Fruit fly (Drosophila melanogaster): ENCODE measurements around the gene CG5478.

Gene CG5478

dm6 chr3R:15901097-15901709 lies 32.3 kb downstream of the CG5478 start:
- TF ChIP-seq CG6163 (GFP tag; IDR thresholded peaks at IDR 0.05): peak; percentile 88
- peak; percentile 87 for TF ChIP-seq CG8119 (GFP tag; IDR thresholded peaks at IDR 0.05)
- TF ChIP-seq Gug (GFP tag; IDR thresholded peaks at IDR 0.05): peak; percentile 75
- TF ChIP-seq CG11294 (GFP tag; IDR thresholded peaks at IDR 0.05): peak; percentile 71
- TF ChIP-seq eg (GFP tag; IDR thresholded peaks at IDR 0.05): peak; percentile 91
- TF ChIP-seq CG15336 (GFP tag; IDR thresholded peaks at IDR 0.05): peak; percentile 89

- TF ChIP-seq net (GFP tag; optimal IDR thresholded peaks at IDR 0.05): peak; percentile 58
- no peak for TF ChIP-seq fkh (GFP tag; optimal IDR thresholded peaks at IDR 0.05)
- TF ChIP-seq CG10669 (GFP tag; optimal IDR thresholded peaks at IDR 0.05): peak; percentile 72
- TF ChIP-seq svp (GFP tag): peak; percentile 75
- peak; percentile 71 for TF ChIP-seq Eip75B (GFP tag; optimal IDR thresholded peaks at IDR 0.05)
- TF ChIP-seq CG1621 (tag; optimal IDR thresholded peaks at IDR 0.05): peak; percentile 68
- peak; percentile 75 for TF ChIP-seq CG3919 (GFP tag; optimal IDR thresholded peaks at IDR 0.05)
- peak; percentile 66 for TF ChIP-seq Hr39 (GFP tag; optimal IDR thresholded peaks at IDR 0.05)
- peak; percentile 55 for TF ChIP-seq CG6808 (GFP tag; optimal IDR thresholded peaks at IDR 0.05)
- TF ChIP-seq Met (GFP tag; optimal IDR thresholded peaks at IDR 0.05): peak; percentile 68
- TF ChIP-seq CG32006 (GFP tag; optimal IDR thresholded peaks at IDR 0.05): peak; percentile 69
- TF ChIP-seq fd59A (GFP tag; optimal IDR thresholded peaks at IDR 0.05): peak; percentile 41
- peak; percentile 57 for TF ChIP-seq CG6792 (GFP tag; optimal IDR thresholded peaks at IDR 0.05)
- no peak for TF ChIP-seq fd85E (GFP tag; optimal IDR thresholded peaks at IDR 0.05)
- TF ChIP-seq CG9139 (GFP tag; optimal IDR thresholded peaks at IDR 0.05): peak; percentile 42
- TF ChIP-seq topi (GFP tag; optimal IDR thresholded peaks at IDR 0.05): peak; percentile 58
- peak; percentile 90 for TF ChIP-seq Eip78C (GFP tag)
- TF ChIP-seq achi (GFP tag; optimal IDR thresholded peaks at IDR 0.05): peak; percentile 60
- no peak for TF ChIP-seq Eip93F (GFP tag; optimal IDR thresholded peaks at IDR 0.05)
- peak; percentile 4 for TF ChIP-seq dac (GFP tag; optimal IDR thresholded peaks at IDR 0.05)
- peak; percentile 41 to 59 for TF ChIP-seq salr (GFP tag; optimal IDR thresholded peaks at IDR 0.05)
- TF ChIP-seq CG11762 (GFP tag; optimal IDR thresholded peaks at IDR 0.05; ENCODE audit: insufficient read depth): peak; percentile 50
- peak; percentile 37 for TF ChIP-seq Lpt (GFP tag; optimal IDR thresholded peaks at IDR 0.05)
- TF ChIP-seq acj6 (GFP tag; optimal IDR thresholded peaks at IDR 0.05): peak; percentile 67
- TF ChIP-seq Blimp-1 (GFP tag; optimal IDR thresholded peaks at IDR 0.05): no peak
- peak; percentile 56 for TF ChIP-seq CG7368 (GFP tag; optimal IDR thresholded peaks at IDR 0.05)
- peak; percentile 31 for TF ChIP-seq CG34406 (GFP tag; optimal IDR thresholded peaks at IDR 0.05)
- TF ChIP-seq CG8632 (GFP tag; optimal IDR thresholded peaks at IDR 0.05): peak; percentile 43
- peak; percentile 33 for TF ChIP-seq CG6276 (GFP tag; optimal IDR thresholded peaks at IDR 0.05)
- peak; percentile 36 for TF ChIP-seq Sox15 (GFP tag; optimal IDR thresholded peaks at IDR 0.05)
- TF ChIP-seq esn (GFP tag; optimal IDR thresholded peaks at IDR 0.05): peak; percentile 67
- peak; percentile 56; the same call in 2 of the 3 replicates for TF ChIP-seq eg (GFP tag; IDR thresholded peaks at IDR 0.05)
- peak; percentile 47 to 68 for TF ChIP-seq ss (GFP tag; optimal IDR thresholded peaks at IDR 0.05)
- TF ChIP-seq Sox102F (GFP tag; optimal IDR thresholded peaks at IDR 0.05): peak; percentile 43
- TF ChIP-seq Ets96B (tag; optimal IDR thresholded peaks at IDR 0.05): peak; percentile 75
- TF ChIP-seq CG11294 (GFP tag; IDR thresholded peaks at IDR 0.05): 0 out of 2 replicates have a peak, but pooled peaks have one; percentile 35
- peak; percentile 73 for TF ChIP-seq OdsH (GFP tag; optimal IDR thresholded peaks at IDR 0.05)
- TF ChIP-seq CG6163 (GFP tag; IDR thresholded peaks at IDR 0.05): peak; percentile 71
- peak; percentile 42 for TF ChIP-seq Ets21C (GFP tag; optimal IDR thresholded peaks at IDR 0.05)
- TF ChIP-seq CG31627 (GFP tag; optimal IDR thresholded peaks at IDR 0.05): peak; percentile 57
- TF ChIP-seq CG4318 (GFP tag; optimal IDR thresholded peaks at IDR 0.05): peak; percentile 43
- peak; percentile 64 for TF ChIP-seq pdm3 (GFP tag; optimal IDR thresholded peaks at IDR 0.05)
- peak; percentile 62 for TF ChIP-seq Sox14 (GFP tag; optimal IDR thresholded peaks at IDR 0.05)
- no peak for TF ChIP-seq CG6854 (GFP tag; optimal IDR thresholded peaks at IDR 0.05)
- no peak for TF ChIP-seq CG11902 (GFP tag; optimal IDR thresholded peaks at IDR 0.05)
- peak; percentile 44; the same call in 1 of the 2 replicates for TF ChIP-seq Gug (GFP tag; IDR thresholded peaks at IDR 0.05)
- TF ChIP-seq vri (GFP tag; optimal IDR thresholded peaks at IDR 0.05): peak; percentile 48
Observed at dm6 chr3R:15899650-15900049, 33.9 kb downstream of the CG5478 start.
